Worm (Caenorhabditis elegans): ENCODE measurements around the gene T22F3.8.
A peak's percentile ranks its signal among the peaks of the same experiment; 100 is the strongest.

The T22F3.8 gene

ce11 chrV:3581643-3582042 is 23.6 kb downstream of the T22F3.8 start:
- TF ChIP-seq elt-3 (tag; optimal IDR thresholded peaks at IDR 0.05) (no peak), tbx-2 (tag; optimal IDR thresholded peaks at IDR 0.05) (no peak), zag-1 (tag; optimal IDR thresholded peaks at IDR 0.05) (no peak), elt-1 (tag; optimal IDR thresholded peaks at IDR 0.05) (no peak), snpc-4 (tag; optimal IDR thresholded peaks at IDR 0.05) (no peak), fkh-10 (GFP tag; optimal IDR thresholded peaks at IDR 0.05) (no peak), eor-1 (tag; optimal IDR thresholded peaks at IDR 0.05) (no peak), hmg-11 (tag; optimal IDR thresholded peaks at IDR 0.05) (no peak), nfya-1 (tag; optimal IDR thresholded peaks at IDR 0.05; ENCODE audit: insufficient read depth) (no peak), nhr-25 (tag; optimal IDR thresholded peaks at IDR 0.05) (no peak), R02D3.7 (tag; optimal IDR thresholded peaks at IDR 0.05) (no peak), pqm-1 (tag; optimal IDR thresholded peaks at IDR 0.05) (no peak), ztf-11 (tag; optimal IDR thresholded peaks at IDR 0.05) (no peak), nhr-67 (tag; optimal IDR thresholded peaks at IDR 0.05) (no peak), unc-62 (GFP tag; optimal IDR thresholded peaks at IDR 0.05) (no peak), nhr-43 (tag; optimal IDR thresholded peaks at IDR 0.05; ENCODE audit: poor library complexity, severe bottlenecking) (no peak), mdl-1 (tag; optimal IDR thresholded peaks at IDR 0.05) (no peak), ceh-9 (tag; optimal IDR thresholded peaks at IDR 0.05) (no peak), unc-39 (tag; optimal IDR thresholded peaks at IDR 0.05) (no peak), nhr-23 (tag; optimal IDR thresholded peaks at IDR 0.05) (no peak)

ce11 chrV:3581034-3581433 is 24.2 kb downstream of the T22F3.8 start:
- TF ChIP-seq unc-39 (tag; optimal IDR thresholded peaks at IDR 0.05) (no peak), nfya-1 (tag; optimal IDR thresholded peaks at IDR 0.05; ENCODE audit: insufficient read depth) (no peak), pha-4 (tag; optimal IDR thresholded peaks at IDR 0.05) (peak; percentile 66), tbx-2 (tag; optimal IDR thresholded peaks at IDR 0.05) (no peak)

ce11 chrV:3580385-3580784 is 24.8 kb downstream of the T22F3.8 start:
- peak; percentile 2 for TF ChIP-seq pha-4 (tag; optimal IDR thresholded peaks at IDR 0.05)
- no peak for TF ChIP-seq unc-39 (tag; optimal IDR thresholded peaks at IDR 0.05)
- TF ChIP-seq pqm-1 (tag; optimal IDR thresholded peaks at IDR 0.05) = peak; percentile 60
- no peak for TF ChIP-seq R02D3.7 (tag; optimal IDR thresholded peaks at IDR 0.05)
- TF ChIP-seq fkh-2 (tag; optimal IDR thresholded peaks at IDR 0.05) = no peak
- TF ChIP-seq lin-15B (tag; optimal IDR thresholded peaks at IDR 0.05) = no peak
- TF ChIP-seq nhr-28 (tag; optimal IDR thresholded peaks at IDR 0.05) = no peak
- peak; percentile 76 for TF ChIP-seq elt-2 (tag; optimal IDR thresholded peaks at IDR 0.05)

- TF ChIP-seq elt-2 (tag; optimal IDR thresholded peaks at IDR 0.05) (peak; percentile 37), ceh-82 (tag; optimal IDR thresholded peaks at IDR 0.05) (no peak), skn-1 (tag; optimal IDR thresholded peaks at IDR 0.05) (no peak), unc-62 (GFP tag; optimal IDR thresholded peaks at IDR 0.05) (no peak), ama-1 (optimal IDR thresholded peaks at IDR 0.05) (peak; percentile 45), nhr-43 (tag; optimal IDR thresholded peaks at IDR 0.05; ENCODE audit: poor library complexity, severe bottlenecking) (peak; percentile 26), sea-2 (GFP tag; optimal IDR thresholded peaks at IDR 0.05) (no peak), hmg-11 (tag; optimal IDR thresholded peaks at IDR 0.05) (peak; percentile 74), R02D3.7 (tag; optimal IDR thresholded peaks at IDR 0.05) (no peak), zag-1 (tag; optimal IDR thresholded peaks at IDR 0.05) (no peak), fkh-10 (GFP tag; optimal IDR thresholded peaks at IDR 0.05) (no peak), ztf-4 (tag; optimal IDR thresholded peaks at IDR 0.05) (no peak), nfya-1 (tag; optimal IDR thresholded peaks at IDR 0.05; ENCODE audit: insufficient read depth) (peak; percentile 60), jun-1 (tag; optimal IDR thresholded peaks at IDR 0.05) (no peak), fos-1 (tag; optimal IDR thresholded peaks at IDR 0.05) (no peak), nhr-76 (tag; optimal IDR thresholded peaks at IDR 0.05) (no peak), elt-3 (tag; optimal IDR thresholded peaks at IDR 0.05) (no peak), aly-2 (tag; optimal IDR thresholded peaks at IDR 0.05) (no peak), nhr-67 (tag; optimal IDR thresholded peaks at IDR 0.05) (no peak), egl-27 (tag; optimal IDR thresholded peaks at IDR 0.05) (no peak), nhr-23 (tag; optimal IDR thresholded peaks at IDR 0.05) (peak; percentile 50), nhr-11 (tag; optimal IDR thresholded peaks at IDR 0.05) (no peak), elt-1 (tag; optimal IDR thresholded peaks at IDR 0.05) (no peak), pha-4 (tag; optimal IDR thresholded peaks at IDR 0.05) (peak; percentile 63), mml-1 (tag; optimal IDR thresholded peaks at IDR 0.05) (no peak), ceh-16 (tag; optimal IDR thresholded peaks at IDR 0.05) (no peak), unc-39 (tag; optimal IDR thresholded peaks at IDR 0.05) (no peak), lin-15B (tag; optimal IDR thresholded peaks at IDR 0.05) (peak; percentile 97), nhr-237 (tag; optimal IDR thresholded peaks at IDR 0.05) (no peak), snpc-4 (tag; optimal IDR thresholded peaks at IDR 0.05) (peak; percentile 13), lin-39 (tag; optimal IDR thresholded peaks at IDR 0.05) (peak; percentile 36), nhr-25 (tag; optimal IDR thresholded peaks at IDR 0.05) (no peak), nhr-77 (tag; optimal IDR thresholded peaks at IDR 0.05) (no peak), nhr-12 (tag; optimal IDR thresholded peaks at IDR 0.05) (no peak), nhr-28 (tag; optimal IDR thresholded peaks at IDR 0.05) (no peak), lsy-12 (tag; optimal IDR thresholded peaks at IDR 0.05) (no peak), mdl-1 (tag; optimal IDR thresholded peaks at IDR 0.05) (peak; percentile 25), pqm-1 (tag; optimal IDR thresholded peaks at IDR 0.05) (no peak), ztf-11 (tag; optimal IDR thresholded peaks at IDR 0.05) (no peak), tbx-2 (tag; optimal IDR thresholded peaks at IDR 0.05) (no peak), ZK546.5 (tag; optimal IDR thresholded peaks at IDR 0.05) (no peak)
Observed at ce11 chrV:3579795-3580194, 25.4 kb downstream of the T22F3.8 start.

All from whole organism, L3 larva.